Fruit fly (Drosophila melanogaster) whole organism, adult: Measurements from ENCODE around the gene CG7766.
"Not testable (repeated sequence)": the region's sequence is repeated elsewhere in the genome, so short reads cannot be mapped to it uniquely, and the experiment has no call there.

Experiments
- CG11617 ChIP-seq: fragments of 200-800 bp; sonication (Bioruptor generic); optimal IDR thresholded peaks from 2 replicates; lab custom pipeline; 2017; ENCODE audit warnings: mild to moderate bottlenecking, missing biosample characterization, missing genetic modification reagents, missing genetic modification characterization
- CG12768 ChIP-seq: fragments of 200-800 bp; sonication (Bioruptor generic); optimal IDR thresholded peaks from 2 replicates; lab custom pipeline; 2017; ENCODE audit warnings: missing biosample characterization, missing genetic modification characterization, mild to moderate bottlenecking, moderate library complexity, missing genetic modification reagents
- CG14711 ChIP-seq: fragments of 200-800 bp; sonication (Bioruptor generic); optimal IDR thresholded peaks from 2 replicates; lab custom pipeline; 2018; ENCODE audit warnings: missing biosample characterization, mild to moderate bottlenecking, missing genetic modification characterization, moderate library complexity
- CG1620 ChIP-seq: fragments of 200-800 bp; sonication (Bioruptor generic); optimal IDR thresholded peaks from 2 replicates; lab custom pipeline; 2016; ENCODE audit warnings: missing biosample characterization, missing genetic modification characterization
- CG33017 ChIP-seq: fragments of 200-800 bp; sonication (Bioruptor generic); optimal IDR thresholded peaks from 2 replicates; lab custom pipeline; 2018; ENCODE audit warnings: missing biosample characterization, mild to moderate bottlenecking, missing genetic modification characterization, moderate library complexity
- CG5204 ChIP-seq: fragments of 200-800 bp; sonication (Bioruptor generic); optimal IDR thresholded peaks from 2 replicates; lab custom pipeline; 2016; ENCODE audit warnings: missing biosample characterization, missing genetic modification characterization
- CG7045 ChIP-seq: fragments of 200-800 bp; sonication (Bioruptor generic); optimal IDR thresholded peaks from 2 replicates; lab custom pipeline; 2017; ENCODE audit warnings: missing biosample characterization, mild to moderate bottlenecking, missing genetic modification characterization
- CG7101 ChIP-seq: fragments of 200-800 bp; sonication (Bioruptor generic); optimal IDR thresholded peaks from 2 replicates; lab custom pipeline; 2018; ENCODE audit warnings: missing biosample characterization, mild to moderate bottlenecking, missing genetic modification characterization, moderate library complexity
- Clk ChIP-seq: fragments of 200-800 bp; sonication (Bioruptor generic); optimal IDR thresholded peaks from 2 replicates; lab custom pipeline; 2017; ENCODE audit warnings: missing biosample characterization, missing genetic modification characterization
- Crg-1 ChIP-seq: fragments of 200-800 bp; sonication (Bioruptor generic); optimal IDR thresholded peaks from 2 replicates; lab custom pipeline; 2016; ENCODE audit warnings: missing biosample characterization, missing genetic modification characterization
- Hr96 ChIP-seq: fragments of 200-800 bp; sonication (Bioruptor generic); optimal IDR thresholded peaks from 2 replicates; lab custom pipeline; 2016; ENCODE audit warnings: missing biosample characterization, missing genetic modification characterization
- Mnt ChIP-seq: fragments of 200-800 bp; sonication (Bioruptor generic); optimal IDR thresholded peaks from 2 replicates; lab custom pipeline; 2016; ENCODE audit warnings: missing biosample characterization, mild to moderate bottlenecking, missing genetic modification characterization
- bab1 ChIP-seq: fragments of 200-800 bp; sonication (Bioruptor generic); optimal IDR thresholded peaks from 3 replicates; lab custom pipeline; 2019; ENCODE audit warnings: missing biosample characterization, mild to moderate bottlenecking, missing genetic modification characterization, moderate library complexity
- cic ChIP-seq: fragments of 200-800 bp; sonication (Bioruptor generic); optimal IDR thresholded peaks from 2 replicates; lab custom pipeline; 2017; ENCODE audit warnings: missing biosample characterization, mild to moderate bottlenecking, missing genetic modification characterization, moderate library complexity
- cnc ChIP-seq, 2 experiments: fragments of >200 bp; optimal IDR thresholded peaks; 2 replicates each; lab custom pipeline; 2017
- kay ChIP-seq: fragments of 200-800 bp; sonication (Bioruptor generic); peaks from one replicate; lab custom pipeline; 2016; ENCODE audit warnings: missing biosample characterization, missing genetic modification characterization, borderline replicate concordance
- ovo ChIP-seq: fragments of 200-800 bp; sonication (Bioruptor generic); optimal IDR thresholded peaks from 2 replicates; lab custom pipeline; 2016; ENCODE audit warnings: missing biosample characterization, missing genetic modification characterization
- pad ChIP-seq: fragments of 200-800 bp; sonication (Bioruptor generic); optimal IDR thresholded peaks from 3 replicates; lab custom pipeline; 2017; ENCODE audit warnings: missing biosample characterization, missing genetic modification characterization, mild to moderate bottlenecking, moderate library complexity, missing genetic modification reagents
- tj ChIP-seq: fragments of 200-800 bp; sonication (Bioruptor generic); optimal IDR thresholded peaks from 3 replicates; lab custom pipeline; 2017; ENCODE audit warnings: missing biosample characterization, mild to moderate bottlenecking, missing genetic modification characterization, moderate library complexity
- toe ChIP-seq: fragments of 200-800 bp; sonication (Bioruptor generic); optimal IDR thresholded peaks from 2 replicates; lab custom pipeline; 2016; ENCODE audit warnings: missing biosample characterization, missing genetic modification characterization

The CG7766 gene

DNA sequence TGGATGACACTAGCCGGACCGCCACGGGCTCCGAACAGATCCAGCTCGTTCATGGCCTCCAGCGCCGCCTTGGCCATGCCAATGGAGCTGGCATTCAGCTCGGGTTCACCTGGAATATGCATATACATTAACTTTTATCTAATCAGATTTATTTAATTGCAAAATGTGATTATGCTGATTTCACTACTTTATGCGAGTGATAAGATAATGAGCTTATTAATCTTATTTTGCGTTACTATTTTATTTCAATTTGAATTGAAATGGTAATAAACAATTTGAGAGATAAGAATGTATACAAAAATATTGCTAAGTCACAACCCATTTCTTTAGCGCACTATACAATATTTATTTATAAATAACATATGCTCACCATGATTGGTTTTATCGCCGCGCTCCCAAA lies 1.4 kb downstream of the CG7766 start:
- TF ChIP-seq tj (GFP tag; lab: Kevin White, UChicago) (no peak), CG7101 (tag; lab: Kevin White, UChicago) (no peak), CG7045 (GFP tag; lab: Kevin White, UChicago) (no peak), CG33017 (tag; lab: Kevin White, UChicago) (no peak), CG11617 (no peak), cic (GFP tag; lab: Kevin White, UChicago) (no peak), bab1 (GFP tag; lab: Kevin White, UChicago) (no peak), Clk (GFP tag; lab: Kevin White, UChicago) (no peak), pad (GFP tag; lab: Kevin White, UChicago) (no peak), ovo (no peak), CG14711 (no peak), CG1620 (GFP tag; lab: Kevin White, UChicago) (no peak)

DNA sequence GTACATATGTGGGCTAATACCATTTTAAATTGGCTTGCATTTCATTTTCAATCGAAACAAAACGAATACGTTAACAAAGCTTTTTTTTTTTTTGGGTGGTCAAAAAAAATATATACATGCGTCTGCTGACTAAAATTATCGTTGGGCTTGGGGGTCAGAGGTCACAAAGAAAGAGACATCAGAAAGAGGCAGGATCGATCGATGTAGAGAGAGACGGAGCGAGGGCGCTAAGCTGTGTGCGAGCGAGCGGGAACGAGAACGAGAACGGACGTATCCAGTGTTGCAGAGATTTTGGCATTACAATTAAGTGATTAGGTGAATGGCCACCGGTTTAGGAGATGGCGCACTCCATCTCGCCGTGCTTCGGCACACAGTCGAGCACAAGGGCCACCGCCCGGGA lies 9.6 kb downstream of the CG7766 start:
- TF ChIP-seq cic (GFP tag; lab: Kevin White, UChicago) (no peak), CG7101 (tag; lab: Kevin White, UChicago) (no peak), Hr96 (no peak), CG33017 (tag; lab: Kevin White, UChicago) (no peak), CG14711 (no peak), pad (GFP tag; lab: Kevin White, UChicago) (no peak), CG5204 (no peak), Clk (GFP tag; lab: Kevin White, UChicago) (no peak), bab1 (GFP tag; lab: Kevin White, UChicago) (no peak), CG11617 (no peak), toe (no peak), CG12768 (GFP tag; lab: Kevin White, UChicago) (no peak), cnc (optimal IDR thresholded peaks at IDR 0.05; lab: Kevin White, UChicago) (no peak), tj (GFP tag; lab: Kevin White, UChicago) (no peak), Mnt (no peak), Crg-1 (GFP tag; lab: Kevin White, UChicago) (no peak), ovo (no peak)

DNA sequence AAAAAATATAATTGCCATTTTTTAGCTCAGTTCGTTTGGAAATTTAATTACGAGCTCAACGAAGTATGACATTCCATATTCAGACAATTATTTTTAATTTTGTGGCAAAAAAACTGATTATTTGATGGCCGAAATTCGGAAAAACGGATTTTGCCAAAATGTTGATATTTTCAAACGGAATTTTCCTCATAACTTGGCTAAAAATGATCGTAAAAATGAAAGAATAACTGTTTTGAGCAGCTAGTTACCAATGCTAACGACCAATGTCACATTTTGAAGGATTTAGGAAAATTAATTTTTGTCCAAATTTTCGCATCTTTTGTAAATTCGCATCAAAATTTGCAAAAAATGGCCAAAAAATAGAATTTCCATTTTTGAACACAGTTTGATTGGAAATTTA lies 10.5 kb downstream of the CG7766 start:
- TF ChIP-seq Hr96 (no peak), CG33017 (tag; lab: Kevin White, UChicago) (no peak), tj (GFP tag; lab: Kevin White, UChicago) (no peak), CG12768 (GFP tag; lab: Kevin White, UChicago) (no peak), CG11617 (no peak), CG1620 (GFP tag; lab: Kevin White, UChicago) (no peak), CG14711 (no peak), Clk (GFP tag; lab: Kevin White, UChicago) (no peak), CG7101 (tag; lab: Kevin White, UChicago) (no peak), toe (no peak), bab1 (GFP tag; lab: Kevin White, UChicago) (no peak), Crg-1 (GFP tag; lab: Kevin White, UChicago) (no peak), cic (GFP tag; lab: Kevin White, UChicago) (no peak)

DNA sequence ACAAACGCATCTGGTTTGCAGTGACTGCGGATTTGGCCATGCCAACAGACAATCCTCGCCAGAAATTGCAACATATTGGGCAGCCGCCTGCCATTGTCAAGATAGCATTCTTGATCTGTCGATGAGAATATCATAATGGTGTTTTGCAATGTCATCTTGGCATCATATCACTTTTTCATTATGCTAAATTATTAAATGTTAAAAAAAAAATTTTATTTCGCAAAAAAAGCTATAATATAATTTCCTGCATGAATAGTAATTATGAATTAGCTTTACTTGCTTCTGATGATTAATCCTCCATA lies 13.5 kb downstream of the CG7766 start:
- no peak for TF ChIP-seq Clk (GFP tag; lab: Kevin White, UChicago)
- TF ChIP-seq tj (GFP tag; lab: Kevin White, UChicago) = no peak
- TF ChIP-seq kay = peak; percentile 70
- peak in 1 of 2 experiments; percentile 32 for TF ChIP-seq cnc (optimal IDR thresholded peaks at IDR 0.05; lab: Kevin White, UChicago)
- no peak for TF ChIP-seq CG11617

DNA sequence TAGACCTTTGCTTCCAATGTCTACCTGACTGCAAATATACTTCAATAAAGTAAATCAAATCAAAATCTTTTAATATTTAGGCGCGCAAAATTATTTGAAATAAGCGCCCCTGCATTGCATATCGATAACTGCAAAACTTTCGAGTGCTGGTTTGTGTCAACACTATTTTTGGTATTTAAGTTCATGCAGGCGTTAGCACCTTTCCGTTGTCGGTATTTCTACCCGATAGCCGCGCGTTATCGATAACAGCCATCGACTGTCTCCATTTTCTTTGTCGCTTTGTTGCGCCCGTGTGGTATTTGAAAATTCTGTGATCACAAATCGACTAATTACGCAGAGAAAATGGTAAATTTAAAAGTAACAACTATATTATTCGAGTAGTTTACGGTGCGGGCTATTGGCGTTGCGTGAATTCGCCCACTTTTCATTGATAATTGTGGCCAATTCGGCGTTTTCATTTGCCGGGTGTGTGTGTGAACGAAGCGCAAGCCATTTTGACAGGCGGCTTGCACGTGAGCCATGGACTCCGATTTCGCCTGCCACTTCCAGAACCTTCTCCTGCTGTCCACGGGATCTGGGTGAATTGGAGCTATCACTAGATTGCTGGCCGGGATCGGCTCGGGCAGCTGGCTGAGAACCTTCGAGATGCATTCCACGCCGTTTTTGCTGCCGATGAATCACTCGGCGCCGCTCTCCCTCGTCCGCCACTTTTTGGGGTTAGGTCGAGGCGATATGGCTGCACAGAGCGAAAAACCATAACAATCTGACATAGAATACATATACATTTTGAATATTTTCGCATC lies 14.1 kb downstream of the CG7766 start, which contains the start of gene CCT2:
Gene CCT2, plus strand, starts transcription at position 260 of the 803 bp plus-strand sequence.
- peak; percentile 78 for TF ChIP-seq Mnt
- no peak for TF ChIP-seq CG5204
- TF ChIP-seq CG12768 (GFP tag; lab: Kevin White, UChicago) = no peak
- TF ChIP-seq CG7045 (GFP tag; lab: Kevin White, UChicago) = no peak
- no peak for TF ChIP-seq cic (GFP tag; lab: Kevin White, UChicago)
- no peak for TF ChIP-seq CG1620 (GFP tag; lab: Kevin White, UChicago)
- TF ChIP-seq Hr96 = no peak
- TF ChIP-seq pad (GFP tag; lab: Kevin White, UChicago) = no peak
- TF ChIP-seq CG33017 (tag; lab: Kevin White, UChicago) = no peak
- TF ChIP-seq CG11617 = peak; percentile 12
- peak; percentile 82 for TF ChIP-seq kay
- no peak for TF ChIP-seq ovo
- no peak for TF ChIP-seq Clk (GFP tag; lab: Kevin White, UChicago)
- TF ChIP-seq tj (GFP tag; lab: Kevin White, UChicago) = peak; percentile 4
- peak; percentile 21 for TF ChIP-seq CG14711
- TF ChIP-seq CG7101 (tag; lab: Kevin White, UChicago) = peak; percentile 12
- peak; percentile 55 for TF ChIP-seq bab1 (GFP tag; lab: Kevin White, UChicago)
- TF ChIP-seq toe = no peak
- no peak for TF ChIP-seq cnc (optimal IDR thresholded peaks at IDR 0.05; lab: Kevin White, UChicago)
- no peak for TF ChIP-seq Crg-1 (GFP tag; lab: Kevin White, UChicago)

DNA sequence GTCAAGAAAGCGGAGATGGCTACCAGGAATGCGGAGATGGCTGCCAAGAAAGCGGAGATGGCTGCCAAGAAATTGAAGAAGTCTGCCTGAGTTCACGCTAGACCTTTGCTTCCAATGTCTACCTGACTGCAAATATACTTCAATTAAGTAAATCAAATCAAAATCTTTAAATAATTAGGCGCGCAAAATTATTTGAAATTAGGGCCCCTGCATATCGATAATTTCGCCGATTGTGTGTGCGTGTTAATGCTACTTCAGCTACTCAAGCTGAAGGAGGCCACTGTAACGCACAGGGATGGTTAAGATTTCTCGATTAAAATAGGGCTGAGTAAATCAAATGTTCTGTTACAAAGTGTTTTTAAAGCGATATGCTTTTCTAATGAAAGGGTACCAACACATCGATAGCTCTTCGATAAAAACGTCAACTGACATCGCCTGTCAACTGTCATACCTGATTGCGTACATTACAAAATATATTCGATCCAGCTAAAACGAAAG lies 15.6 kb downstream of the CG7766 start, which contains the start of gene CG6999:
Gene CG6999, plus strand, starts transcription at position 448 of the 498 bp plus-strand sequence.
- not testable (repeated sequence) for TF ChIP-seq CG14711; CG12768 (GFP tag; lab: Kevin White, UChicago); tj (GFP tag; lab: Kevin White, UChicago)
